Worm (Caenorhabditis elegans) whole organism, L2 larva: ENCODE results near the gene hlh-11.

ENCODE experiments used
- C34F6.9 ChIP-seq: fragments of 150-350 bp; optimal IDR thresholded peaks from 2 replicates; lab custom pipeline; 2014; ENCODE audit warnings: missing biosample characterization, missing genetic modification characterization
- F13H6.1 ChIP-seq: sonication (generic microtip); optimal IDR thresholded peaks from 2 replicates; lab custom pipeline; 2016; ENCODE audit warnings: missing genetic modification characterization, missing compliant biosample characterization
- R02D3.7 ChIP-seq: fragments of 150-350 bp; optimal IDR thresholded peaks from 2 replicates; lab custom pipeline; 2014; ENCODE audit warnings: missing biosample characterization, missing genetic modification characterization
- Y55F3AM.14 ChIP-seq: fragments of 200-800 bp; sonication (Bioruptor generic); optimal IDR thresholded peaks from 2 replicates; lab custom pipeline; 2018; ENCODE audit warnings: mild to moderate bottlenecking, missing genetic modification characterization, missing compliant biosample characterization
- ZK546.5 ChIP-seq: sonication (generic microtip); optimal IDR thresholded peaks from 2 replicates; lab custom pipeline; 2017; ENCODE audit warnings: missing biosample characterization, missing genetic modification characterization
- alr-1 ChIP-seq: fragments of 150-350 bp; optimal IDR thresholded peaks from 2 replicates; lab custom pipeline; 2014; ENCODE audit warnings: missing biosample characterization, missing genetic modification characterization
- aly-2 ChIP-seq: fragments of 150-350 bp; optimal IDR thresholded peaks from 2 replicates; lab custom pipeline; 2014; ENCODE audit warnings: missing biosample characterization, missing genetic modification characterization
- ama-1 ChIP-seq: fragments of 150-350 bp; optimal IDR thresholded peaks from 2 replicates; lab custom pipeline; 2018; ENCODE audit warnings: inconsistent platforms
- ceh-16 ChIP-seq: fragments of 150-350 bp; optimal IDR thresholded peaks from 2 replicates; lab custom pipeline; 2014; ENCODE audit warnings: missing biosample characterization, missing genetic modification characterization
- ceh-82 ChIP-seq: fragments of 150-350 bp; optimal IDR thresholded peaks from 2 replicates; lab custom pipeline; 2014; ENCODE audit warnings: missing biosample characterization, missing genetic modification characterization
- crh-2 ChIP-seq: sonication (generic microtip); optimal IDR thresholded peaks from 2 replicates; lab custom pipeline; 2017; ENCODE audit warnings: missing biosample characterization, missing genetic modification characterization
- dmd-4 ChIP-seq: sonication (generic microtip); optimal IDR thresholded peaks from 2 replicates; lab custom pipeline; 2017; ENCODE audit warnings: missing biosample characterization, missing genetic modification characterization
- egl-27 ChIP-seq: sonication (generic microtip); optimal IDR thresholded peaks from 3 replicates; lab custom pipeline; 2017; ENCODE audit warnings: missing biosample characterization, missing genetic modification reagents, missing genetic modification characterization
- elt-1 ChIP-seq: fragments of 150-350 bp; optimal IDR thresholded peaks from 2 replicates; lab custom pipeline; 2014; ENCODE audit warnings: missing biosample characterization, missing genetic modification characterization
- elt-3 ChIP-seq: sonication (generic microtip); optimal IDR thresholded peaks from 2 replicates; lab custom pipeline; 2017; ENCODE audit warnings: missing biosample characterization, missing genetic modification characterization
- fos-1 ChIP-seq: fragments of 150-350 bp; optimal IDR thresholded peaks from 2 replicates; lab custom pipeline; 2014; ENCODE audit warnings: missing biosample characterization, missing genetic modification characterization
- gmeb-1 ChIP-seq: fragments of 150-350 bp; optimal IDR thresholded peaks from 2 replicates; lab custom pipeline; 2014; ENCODE audit warnings: missing biosample characterization, missing genetic modification characterization
- lin-13 ChIP-seq: fragments of 150-350 bp; optimal IDR thresholded peaks from 2 replicates; lab custom pipeline; 2014; ENCODE audit warnings: missing biosample characterization, missing genetic modification reagents, missing genetic modification characterization
- lsy-2 ChIP-seq, 2 experiments: fragments of 150-350 bp in 1 of 2; sonication (generic microtip) in 1 of 2; optimal IDR thresholded peaks; 2 replicates each; lab custom pipeline; 2014 to 2017; ENCODE audit warnings: missing biosample characterization in 2 of 2, missing genetic modification characterization in 2 of 2
- mab-5 ChIP-seq: fragments of 150-350 bp; optimal IDR thresholded peaks from 2 replicates; lab custom pipeline; 2014; ENCODE audit warnings: missing biosample characterization, missing genetic modification characterization
- mbf-1 ChIP-seq: sonication (generic microtip); optimal IDR thresholded peaks from 2 replicates; lab custom pipeline; 2017; ENCODE audit warnings: missing biosample characterization, missing genetic modification characterization
- mdl-1 ChIP-seq, 2 experiments: fragments of 150-350 bp in 1 of 2; sonication (generic microtip) in 1 of 2; optimal IDR thresholded peaks; 2 replicates each; lab custom pipeline; 2017; ENCODE audit warnings: missing biosample characterization in 2 of 2, missing genetic modification characterization in 2 of 2
- nhr-10 ChIP-seq: sonication (generic microtip); optimal IDR thresholded peaks from 2 replicates; lab custom pipeline; 2017; ENCODE audit warnings: missing biosample characterization, missing genetic modification characterization
- nhr-11 ChIP-seq: fragments of 150-350 bp; optimal IDR thresholded peaks from 2 replicates; lab custom pipeline; 2014; ENCODE audit warnings: missing biosample characterization, missing genetic modification characterization
- nhr-129 ChIP-seq: fragments of 150-350 bp; optimal IDR thresholded peaks from 2 replicates; lab custom pipeline; 2014; ENCODE audit warnings: missing biosample characterization, missing genetic modification characterization
- nhr-21 ChIP-seq: fragments of 150-350 bp; optimal IDR thresholded peaks from 2 replicates; lab custom pipeline; 2014; ENCODE audit warnings: missing biosample characterization, missing genetic modification characterization
- nhr-23 ChIP-seq: fragments of 150-350 bp; optimal IDR thresholded peaks from 2 replicates; lab custom pipeline; 2014; ENCODE audit warnings: missing biosample characterization, missing genetic modification reagents, missing genetic modification characterization
- nhr-25 ChIP-seq: fragments of 150-350 bp; sonication (generic microtip); optimal IDR thresholded peaks from 3 replicates; lab custom pipeline; 2014; ENCODE audit warnings: missing biosample characterization, missing genetic modification characterization
- nhr-6 ChIP-seq: fragments of 150-350 bp; optimal IDR thresholded peaks from 2 replicates; lab custom pipeline; 2014; ENCODE audit warnings: missing biosample characterization, missing genetic modification characterization
- peb-1 ChIP-seq: fragments of 150-350 bp; optimal IDR thresholded peaks from 2 replicates; lab custom pipeline; 2014; ENCODE audit warnings: missing biosample characterization, missing genetic modification characterization
- sem-4 ChIP-seq: fragments of 150-350 bp; optimal IDR thresholded peaks from 2 replicates; lab custom pipeline; 2014; ENCODE audit warnings: missing biosample characterization, missing genetic modification reagents, missing genetic modification characterization
- sma-3 ChIP-seq: sonication (generic microtip); optimal IDR thresholded peaks from 2 replicates; lab custom pipeline; 2016; ENCODE audit warnings: missing genetic modification reagents, missing genetic modification characterization, missing compliant biosample characterization
- sma-9 ChIP-seq, 2 experiments: fragments of 150-350 bp in 1 of 2; sonication (generic microtip) in 1 of 2; optimal IDR thresholded peaks; 2 replicates each; lab custom pipeline; 2014 to 2016; ENCODE audit warnings: missing genetic modification characterization in 2 of 2, mild to moderate bottlenecking in 1 of 2, missing biosample characterization in 1 of 2, missing compliant biosample characterization in 1 of 2, missing genetic modification reagents in 1 of 2, moderate library complexity in 1 of 2
- snpc-4 ChIP-seq: fragments of 150-350 bp; optimal IDR thresholded peaks from 2 replicates; lab custom pipeline; 2014; ENCODE audit warnings: missing biosample characterization, missing genetic modification characterization
- unc-55 ChIP-seq: fragments of 150-350 bp; sonication (generic microtip); optimal IDR thresholded peaks from 3 replicates; lab custom pipeline; 2014; ENCODE audit warnings: missing biosample characterization, missing genetic modification reagents, missing genetic modification characterization
- unc-62 ChIP-seq: fragments of 150-350 bp; optimal IDR thresholded peaks from 2 replicates; lab custom pipeline; 2014; ENCODE audit warnings: missing biosample characterization, missing genetic modification reagents, missing genetic modification characterization
- zag-1 ChIP-seq: fragments of 150-350 bp; optimal IDR thresholded peaks from 2 replicates; lab custom pipeline; 2014; ENCODE audit warnings: missing biosample characterization, missing genetic modification characterization
- ztf-1 ChIP-seq: fragments of 200-800 bp; sonication (Bioruptor generic); conservative IDR thresholded peaks from 2 replicates; pipeline ENCODE4 v1.3.6; 2022; ENCODE audit warnings: missing genetic modification characterization, missing compliant biosample characterization
- ztf-11 ChIP-seq: sonication (generic microtip); optimal IDR thresholded peaks from 2 replicates; lab custom pipeline; 2017; ENCODE audit warnings: missing biosample characterization, missing genetic modification characterization
- ztf-4 ChIP-seq: fragments of 150-350 bp; optimal IDR thresholded peaks from 2 replicates; lab custom pipeline; 2014; ENCODE audit warnings: missing biosample characterization, missing genetic modification characterization

The hlh-11 gene

ce11 chrIII:9665490-9666179, 46.1 kb downstream of the hlh-11 start:
- TF ChIP-seq C34F6.9 (tag; lab: Kevin White, UChicago) (peak; percentile 67), mdl-1 (tag; optimal IDR thresholded peaks at IDR 0.05; lab: Kevin White, UChicago) (peak in 1 of 2 experiments; percentile 48), alr-1 (tag; lab: Kevin White, UChicago) (no peak), gmeb-1 (tag; lab: Kevin White, UChicago) (no peak), ama-1 (no peak), Y55F3AM.14 (GFP tag; lab: Kevin White, UChicago) (no peak), nhr-129 (tag; lab: Kevin White, UChicago) (peak; percentile 74), dmd-4 (tag; lab: Kevin White, UChicago) (no peak), sma-9 (GFP tag; optimal IDR thresholded peaks at IDR 0.05; lab: Kevin White, UChicago) (peak; percentile 51), sma-9 (tag; optimal IDR thresholded peaks at IDR 0.05; lab: Kevin White, UChicago) (no peak), peb-1 (no peak), mbf-1 (tag; lab: Kevin White, UChicago) (no peak), nhr-11 (no peak), snpc-4 (tag; lab: Kevin White, UChicago) (no peak), nhr-10 (tag; lab: Kevin White, UChicago) (no peak), elt-1 (no peak), elt-3 (tag; lab: Kevin White, UChicago) (no peak), lsy-2 (tag; optimal IDR thresholded peaks at IDR 0.05; lab: Kevin White, UChicago) (peak in 1 of 2 experiments; percentile 44), nhr-25 (tag; lab: Kevin White, UChicago) (peak; percentile 5), fos-1 (tag; lab: Kevin White, UChicago) (peak; percentile 45), unc-55 (GFP tag; lab: Kevin White, UChicago) (peak; percentile 73), ceh-16 (tag; lab: Kevin White, UChicago) (no peak), R02D3.7 (tag; lab: Kevin White, UChicago) (no peak), sem-4 (tag; lab: Kevin White, UChicago) (peak; percentile 13), nhr-6 (tag; lab: Kevin White, UChicago) (peak; percentile 19), sma-3 (GFP tag; lab: Kevin White, UChicago) (no peak), nhr-23 (tag; lab: Kevin White, UChicago) (no peak), nhr-21 (tag; lab: Kevin White, UChicago) (peak; percentile 61), ceh-82 (no peak), ztf-11 (tag; lab: Kevin White, UChicago) (no peak), ztf-1 (GFP tag; lab: Robert Waterston, UW) (no peak), aly-2 (tag; lab: Kevin White, UChicago) (no peak), F13H6.1 (tag; lab: Kevin White, UChicago) (peak; percentile 21), ztf-4 (tag; lab: Kevin White, UChicago) (peak; percentile 47), mab-5 (tag; lab: Kevin White, UChicago) (no peak)
- TF ChIP-seq, all 48 proteins: peak for 13

- TF ChIP-seq nhr-25 (tag; lab: Kevin White, UChicago) (peak; percentile 14), ztf-11 (tag; lab: Kevin White, UChicago) (no peak), elt-3 (tag; lab: Kevin White, UChicago) (no peak), nhr-6 (tag; lab: Kevin White, UChicago) (peak; percentile 20), sma-3 (GFP tag; lab: Kevin White, UChicago) (peak; percentile 55), unc-62 (GFP tag; lab: Kevin White, UChicago) (no peak), aly-2 (tag; lab: Kevin White, UChicago) (no peak), lin-13 (no peak), lsy-2 (tag; optimal IDR thresholded peaks at IDR 0.05; lab: Kevin White, UChicago) (peak in 1 of 2 experiments; percentile 4), sma-9 (GFP tag; optimal IDR thresholded peaks at IDR 0.05; lab: Kevin White, UChicago) (peak; percentile 94), sma-9 (tag; optimal IDR thresholded peaks at IDR 0.05; lab: Kevin White, UChicago) (no peak), sem-4 (tag; lab: Kevin White, UChicago) (peak; percentile 15), ZK546.5 (no peak), unc-55 (GFP tag; lab: Kevin White, UChicago) (peak; percentile 7), crh-2 (tag; lab: Kevin White, UChicago) (no peak), mab-5 (tag; lab: Kevin White, UChicago) (no peak), snpc-4 (tag; lab: Kevin White, UChicago) (no peak), egl-27 (tag; lab: Kevin White, UChicago) (peak; percentile 18), gmeb-1 (tag; lab: Kevin White, UChicago) (peak; percentile 18), zag-1 (tag; lab: Kevin White, UChicago) (no peak), nhr-129 (tag; lab: Kevin White, UChicago) (peak; percentile 59), ztf-4 (tag; lab: Kevin White, UChicago) (no peak), elt-1 (no peak)
- TF ChIP-seq, all 48 proteins: peak for 10
Observed at ce11 chrIII:9666239-9666638, 46.7 kb downstream of the hlh-11 start.
